Fruit fly (Drosophila melanogaster): Measurements from ENCODE around the gene Dpm3.

- TF ChIP-seq CG7045 (GFP tag; optimal IDR thresholded peaks at IDR 0.05), result no peak
- no peak for TF ChIP-seq pad (GFP tag; optimal IDR thresholded peaks at IDR 0.05)
- no peak for TF ChIP-seq tj (GFP tag; optimal IDR thresholded peaks at IDR 0.05)
- no peak for TF ChIP-seq CG7101 (tag; optimal IDR thresholded peaks at IDR 0.05)
- TF ChIP-seq CG12768 (GFP tag; optimal IDR thresholded peaks at IDR 0.05), result no peak
- no peak for TF ChIP-seq CG11617 (GFP tag; optimal IDR thresholded peaks at IDR 0.05)
- no peak for TF ChIP-seq cic (GFP tag; optimal IDR thresholded peaks at IDR 0.05)
- TF ChIP-seq CG1620 (GFP tag; optimal IDR thresholded peaks at IDR 0.05), result no peak
- no peak for TF ChIP-seq Mnt (GFP tag; optimal IDR thresholded peaks at IDR 0.05)
- TF ChIP-seq toe (GFP tag; optimal IDR thresholded peaks at IDR 0.05), result no peak
- no peak for TF ChIP-seq kay (GFP tag; ENCODE audit: borderline replicate concordance)
- TF ChIP-seq Clk (GFP tag; optimal IDR thresholded peaks at IDR 0.05), result no peak
- no peak for TF ChIP-seq Crg-1 (GFP tag; optimal IDR thresholded peaks at IDR 0.05)
- no peak for TF ChIP-seq Hr96 (GFP tag; optimal IDR thresholded peaks at IDR 0.05)
Measured at dm6 chr3R:13406898-13407297, 4.0 kb upstream of the Dpm3 start, which contains the start of gene yellow-e2.

Data from whole organism, adult.